Fruit fly (Drosophila melanogaster) whole organism: ENCODE data around the gene CG13272.

Experiments used
- Dll ChIP-seq: fragments of >200 bp; optimal IDR thresholded peaks from 2 replicates; lab custom pipeline; 2017
- EcR ChIP-seq, 2 experiments: fragments of >200 bp; optimal IDR thresholded peaks; 2 replicates each; lab custom pipeline; 2017; ENCODE audit warnings: missing biosample characterization in 2 of 2, missing genetic modification characterization in 2 of 2, missing genetic modification reagents in 2 of 2
- pan ChIP-seq: fragments of >200 bp; optimal IDR thresholded peaks from 2 replicates; lab custom pipeline; 2017
- psq ChIP-seq: fragments of >200 bp; optimal IDR thresholded peaks from 2 replicates; lab custom pipeline; 2017

DNA sequence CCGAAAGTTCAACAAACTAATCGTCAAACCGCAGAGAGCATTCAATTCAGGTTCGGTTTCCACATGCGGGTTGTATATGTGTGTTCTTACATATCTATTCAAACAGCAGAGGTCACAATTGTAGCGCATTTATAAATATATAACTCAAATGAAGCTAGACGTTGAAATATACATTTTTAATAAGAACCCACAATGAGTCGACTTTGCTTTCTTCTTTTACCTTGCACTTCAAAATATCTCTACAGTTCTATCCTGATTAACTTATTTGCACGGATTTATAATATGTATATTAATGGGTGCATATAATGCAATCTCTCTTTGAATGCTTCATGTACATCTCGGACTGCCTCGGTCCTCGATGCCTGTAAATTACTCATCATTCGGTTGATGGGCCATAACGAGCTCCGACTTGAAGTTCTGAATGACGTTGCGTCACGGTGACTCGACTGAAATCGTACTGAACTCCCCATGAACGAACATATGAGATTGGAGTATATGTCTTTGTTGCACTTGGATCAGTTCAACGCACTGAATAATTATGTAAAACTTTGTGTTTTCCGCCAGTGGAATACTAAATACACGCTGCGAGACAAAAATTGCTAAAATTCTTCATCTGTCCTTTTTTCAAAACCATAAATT, 13.8 kb downstream of the CG13272 start:
- TF ChIP-seq Dll (lab: Kevin White, UChicago) = no peak
- no peak for TF ChIP-seq EcR (GFP tag; optimal IDR thresholded peaks at IDR 0.05; lab: Kevin White, UChicago)
- no peak for TF ChIP-seq psq
- TF ChIP-seq pan (lab: Kevin White, UChicago) = no peak
